Fruit fly (Drosophila melanogaster): ENCODE results near the gene mys.

Gene mys

dm6 chrX:8092075-8092682 lies 30.7 kb downstream of the mys start (continued):
- TF ChIP-seq fd96Cb (tag; optimal IDR thresholded peaks at IDR 0.05), result peak; percentile 94
- TF ChIP-seq CG10959 (GFP tag; IDR thresholded peaks at IDR 0.05), result peak; percentile 66
- peak; percentile 64 for TF ChIP-seq CG1603 (tag; optimal IDR thresholded peaks at IDR 0.05)
- peak; percentile 67; the same call in 1 of the 3 replicates for TF ChIP-seq CG3726 (GFP tag; IDR thresholded peaks at IDR 0.05)
- peak; percentile 83 for TF ChIP-seq wdn (GFP tag; IDR thresholded peaks at IDR 0.05)
- TF ChIP-seq CG4360 (GFP tag; IDR thresholded peaks at IDR 0.05), result peak; percentile 42; the same call in 1 of the 2 replicates
- peak; percentile 81 for TF ChIP-seq CG12071 (GFP tag; optimal IDR thresholded peaks at IDR 0.05)
- peak; percentile 77; the same call in 2 of the 3 replicates for TF ChIP-seq CG11093 (GFP tag; IDR thresholded peaks at IDR 0.05)
- peak in 1 of 2 experiments; percentile 64 for TF ChIP-seq crp (GFP tag; optimal IDR thresholded peaks at IDR 0.05)
- TF ChIP-seq ci (GFP tag; IDR thresholded peaks at IDR 0.05), result peak; percentile 80
- TF ChIP-seq org-1 (GFP tag; optimal IDR thresholded peaks at IDR 0.05), result peak; percentile 94
- peak; percentile 80 to 97 for TF ChIP-seq Hr51 (GFP tag; optimal IDR thresholded peaks at IDR 0.05)
- TF ChIP-seq croc (GFP tag; conservative IDR thresholded peaks at IDR 0.05), result peak; percentile 90
- TF ChIP-seq CG34422 (GFP tag; IDR thresholded peaks at IDR 0.05), result peak; percentile 92
- no peak for TF ChIP-seq Neu2 (GFP tag; optimal IDR thresholded peaks at IDR 0.05; ENCODE audit: borderline replicate concordance)
- TF ChIP-seq Sox100B (GFP tag; optimal IDR thresholded peaks at IDR 0.05), result peak; percentile 97
- no peak for TF ChIP-seq bigmax (GFP tag; optimal IDR thresholded peaks at IDR 0.05)
- TF ChIP-seq wek (GFP tag; optimal IDR thresholded peaks at IDR 0.05), result peak; percentile 75
- TF ChIP-seq so (GFP tag; IDR thresholded peaks at IDR 0.05), result peak; percentile 94
- TF ChIP-seq CG4424 (GFP tag; optimal IDR thresholded peaks at IDR 0.05), result peak; percentile 96
- TF ChIP-seq pan (optimal IDR thresholded peaks at IDR 0.05), result no peak
- TF ChIP-seq pan (GFP tag; optimal IDR thresholded peaks at IDR 0.05 in 1 of 2, IDR thresholded peaks at IDR 0.05 in 1 of 2), result peak in 1 of 2 experiments; percentile 94
- peak; percentile 90 for TF ChIP-seq twi (tag; optimal IDR thresholded peaks at IDR 0.05)
- peak; percentile 91 for TF ChIP-seq CG4820 (GFP tag; optimal IDR thresholded peaks at IDR 0.05)
- peak; percentile 69 for TF ChIP-seq Ets65A (GFP tag)
- peak; percentile 96 for TF ChIP-seq CG10979 (tag; optimal IDR thresholded peaks at IDR 0.05)
- TF ChIP-seq CG32532 (GFP tag; IDR thresholded peaks at IDR 0.05), result peak; percentile 91
- TF ChIP-seq zfh1 (GFP tag; IDR thresholded peaks at IDR 0.05), result peak; percentile 88; the same call in 2 of the 3 replicates
- peak in 1 of 2 experiments; percentile 77 for TF ChIP-seq Hr78 (GFP tag; optimal IDR thresholded peaks at IDR 0.05)
- peak; percentile 90 for TF ChIP-seq H15 (GFP tag; IDR thresholded peaks at IDR 0.05)
- TF ChIP-seq CG12659 (GFP tag; optimal IDR thresholded peaks at IDR 0.05), result peak; percentile 98
- TF ChIP-seq hbn (GFP tag; IDR thresholded peaks at IDR 0.05; ENCODE audit: partially characterized antibody), result no peak
- peak; percentile 28 for TF ChIP-seq CG9797 (GFP tag; optimal IDR thresholded peaks at IDR 0.05)
- TF ChIP-seq Hmx (GFP tag; optimal IDR thresholded peaks at IDR 0.05), result peak; percentile 67
- TF ChIP-seq slou (GFP tag; optimal IDR thresholded peaks at IDR 0.05), result peak; percentile 94
- peak; percentile 68 for TF ChIP-seq fu2 (GFP tag; optimal IDR thresholded peaks at IDR 0.05)
- peak; percentile 52 for TF ChIP-seq CG17186 (GFP tag; optimal IDR thresholded peaks at IDR 0.05)
- TF ChIP-seq HHEX (GFP tag; optimal IDR thresholded peaks at IDR 0.05), result peak; percentile 95
- no peak for TF ChIP-seq Dip2 (GFP tag; IDR thresholded peaks at IDR 0.05)
- TF ChIP-seq CG10462 (GFP tag; optimal IDR thresholded peaks at IDR 0.05), result peak; percentile 90
- TF ChIP-seq CG10543 (GFP tag; optimal IDR thresholded peaks at IDR 0.05), result peak; percentile 97
- TF ChIP-seq nerfin-2 (GFP tag; IDR thresholded peaks at IDR 0.05; ENCODE audit: partially characterized antibody), result no peak; the same call in 1 of the 2 replicates
- no peak for TF ChIP-seq CG13287 (GFP tag; IDR thresholded peaks at IDR 0.05; ENCODE audit: partially characterized antibody)
- TF ChIP-seq CG17912 (GFP tag; optimal IDR thresholded peaks at IDR 0.05), result peak; percentile 81
- peak; percentile 92 for TF ChIP-seq gsb-n (tag; optimal IDR thresholded peaks at IDR 0.05)
- TF ChIP-seq CG2116 (GFP tag; optimal IDR thresholded peaks at IDR 0.05), result peak; percentile 70
- peak; percentile 96 for TF ChIP-seq Fer1 (GFP tag; optimal IDR thresholded peaks at IDR 0.05)
- TF ChIP-seq CG10267 (tag; optimal IDR thresholded peaks at IDR 0.05), result peak; percentile 90
- TF ChIP-seq sug (tag; optimal IDR thresholded peaks at IDR 0.05), result peak; percentile 99
